Fruit fly (Drosophila melanogaster): ENCODE measurements around the gene Baldspot.

DNA sequence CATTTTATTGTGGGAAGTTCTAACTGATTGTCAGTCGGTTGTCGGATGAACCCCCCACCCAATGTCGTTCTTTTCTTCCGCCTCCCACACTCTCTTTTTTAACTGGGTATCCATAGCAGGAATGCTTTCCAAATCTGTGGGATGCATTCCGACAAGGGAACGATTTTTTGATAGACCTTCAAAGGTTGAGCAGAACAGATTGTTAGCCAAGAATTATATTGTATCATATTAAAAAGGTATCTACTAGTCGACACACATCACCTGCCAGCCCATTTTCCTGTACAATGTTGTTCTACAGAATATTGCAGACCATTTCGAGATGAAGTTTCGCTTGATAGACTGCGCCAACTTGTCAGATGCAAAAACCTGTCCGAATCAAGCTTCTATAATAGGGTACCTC, 31.6 kb downstream of the Baldspot start:
- TF ChIP-seq insv (optimal IDR thresholded peaks at IDR 0.05) = no peak
- no peak for TF ChIP-seq Myc (optimal IDR thresholded peaks at IDR 0.05)
- no peak for TF ChIP-seq Sin3A (optimal IDR thresholded peaks at IDR 0.05)
- TF ChIP-seq psq (optimal IDR thresholded peaks at IDR 0.05) = no peak
- TF ChIP-seq h (optimal IDR thresholded peaks at IDR 0.05) = no peak
